Worm (Caenorhabditis elegans): ENCODE measurements around the gene C26B9.2.

C26B9.2 gene

ce11 chrX:5370605-5371004 lies 30.6 kb downstream of the C26B9.2 start:
- TF ChIP-seq nhr-129 (tag; optimal IDR thresholded peaks at IDR 0.05) (no peak), nhr-23 (tag; optimal IDR thresholded peaks at IDR 0.05) (no peak), zag-1 (tag; optimal IDR thresholded peaks at IDR 0.05) (no peak), ceh-16 (tag; optimal IDR thresholded peaks at IDR 0.05) (no peak), nhr-10 (tag; optimal IDR thresholded peaks at IDR 0.05) (no peak), elt-3 (tag; optimal IDR thresholded peaks at IDR 0.05) (no peak), sma-3 (GFP tag; optimal IDR thresholded peaks at IDR 0.05) (no peak), gmeb-1 (tag; optimal IDR thresholded peaks at IDR 0.05) (no peak), mbf-1 (tag; optimal IDR thresholded peaks at IDR 0.05) (no peak), nhr-6 (tag; optimal IDR thresholded peaks at IDR 0.05) (no peak), snpc-4 (tag; optimal IDR thresholded peaks at IDR 0.05) (no peak), ceh-82 (tag; optimal IDR thresholded peaks at IDR 0.05) (no peak), ZK546.5 (tag; optimal IDR thresholded peaks at IDR 0.05) (no peak), C34F6.9 (tag; optimal IDR thresholded peaks at IDR 0.05) (no peak), egl-27 (tag; optimal IDR thresholded peaks at IDR 0.05) (no peak), nhr-11 (tag; optimal IDR thresholded peaks at IDR 0.05) (no peak), nhr-77 (tag; optimal IDR thresholded peaks at IDR 0.05) (no peak)

ce11 chrX:5372638-5373037 lies 32.6 kb downstream of the C26B9.2 start, which contains the start of gene F35C8.8:
Gene F35C8.8 (minus strand): TSS chrX:5372639.
- TF ChIP-seq zag-1 (tag; optimal IDR thresholded peaks at IDR 0.05) (no peak), egl-27 (tag; optimal IDR thresholded peaks at IDR 0.05) (no peak), elt-1 (tag; optimal IDR thresholded peaks at IDR 0.05) (no peak), lin-11 (tag; optimal IDR thresholded peaks at IDR 0.05) (no peak), nhr-237 (tag; optimal IDR thresholded peaks at IDR 0.05) (no peak), nhr-23 (tag; optimal IDR thresholded peaks at IDR 0.05) (no peak), elt-3 (tag; optimal IDR thresholded peaks at IDR 0.05) (no peak), lsy-2 (tag; optimal IDR thresholded peaks at IDR 0.05) (no peak), C34F6.9 (tag; optimal IDR thresholded peaks at IDR 0.05) (no peak), nhr-25 (tag; optimal IDR thresholded peaks at IDR 0.05) (no peak), Y55F3AM.14 (GFP tag; optimal IDR thresholded peaks at IDR 0.05) (no peak), ztf-11 (tag; optimal IDR thresholded peaks at IDR 0.05) (no peak)

DNA sequence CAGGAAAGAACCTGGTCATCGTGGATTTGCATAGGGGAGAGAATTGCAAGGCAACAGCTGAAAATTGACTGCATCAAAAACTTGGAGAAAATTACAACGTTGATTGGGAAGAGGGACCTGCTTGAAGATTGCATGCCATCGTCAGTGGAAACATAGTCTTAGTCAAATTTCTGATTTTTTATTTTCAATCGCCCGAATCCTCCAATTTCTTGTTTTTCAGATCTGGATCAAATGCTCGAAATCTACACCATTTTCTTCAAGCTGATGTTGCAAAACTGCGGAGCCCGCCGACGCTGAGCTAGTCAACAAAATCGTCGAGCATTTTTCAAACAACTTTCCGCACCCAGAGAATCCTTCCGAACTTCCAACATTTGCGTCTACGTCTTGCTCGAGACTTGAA lies 33.6 kb downstream of the C26B9.2 start:
- TF ChIP-seq C34F6.9 (tag; optimal IDR thresholded peaks at IDR 0.05) = no peak
- no peak for TF ChIP-seq lin-13 (GFP tag; optimal IDR thresholded peaks at IDR 0.05)
- no peak for TF ChIP-seq dmd-4 (tag; optimal IDR thresholded peaks at IDR 0.05)

DNA sequence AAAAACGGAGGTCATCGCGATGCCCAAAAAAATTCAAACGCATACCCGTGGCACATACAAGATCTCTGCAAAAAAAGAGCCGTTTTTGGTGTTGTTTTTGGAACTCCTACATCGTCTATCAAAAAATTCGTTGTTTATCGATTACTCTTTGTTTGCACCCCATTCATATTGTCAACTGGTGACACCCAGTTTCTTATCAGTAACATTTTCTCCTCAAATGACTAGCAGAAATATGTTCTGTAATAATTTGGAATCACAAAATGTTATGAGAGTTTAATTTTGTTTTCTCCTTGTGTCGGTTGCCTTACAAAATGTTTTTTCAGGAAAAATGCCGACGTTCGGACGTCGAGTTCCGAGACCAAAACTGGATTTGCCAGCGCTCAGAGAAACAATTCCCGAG lies 34.8 kb downstream of the C26B9.2 start, which contains the start of gene sek-4:
TSS of gene sek-4 (plus strand) at position 318 of the 400 bp plus-strand sequence.
- TF ChIP-seq fos-1 (tag; optimal IDR thresholded peaks at IDR 0.05) = peak; percentile 49
- TF ChIP-seq C34F6.9 (tag; optimal IDR thresholded peaks at IDR 0.05) = no peak
- TF ChIP-seq blmp-1 (tag; optimal IDR thresholded peaks at IDR 0.05; ENCODE audit: insufficient read depth) = no peak
- no peak for TF ChIP-seq snpc-4 (tag; optimal IDR thresholded peaks at IDR 0.05)

ce11 chrX:5377307-5377706 lies 37.3 kb downstream of the C26B9.2 start, which contains the start of gene sek-5:
Gene sek-5 (plus strand): TSS chrX:5377607.
- TF ChIP-seq ztf-4 (tag; optimal IDR thresholded peaks at IDR 0.05) = no peak
- TF ChIP-seq peb-1 (tag; optimal IDR thresholded peaks at IDR 0.05) = no peak
- TF ChIP-seq nhr-23 (tag; optimal IDR thresholded peaks at IDR 0.05) = no peak
- TF ChIP-seq ceh-82 (tag; optimal IDR thresholded peaks at IDR 0.05) = no peak
- no peak for TF ChIP-seq ceh-16 (tag; optimal IDR thresholded peaks at IDR 0.05)
- no peak for TF ChIP-seq nhr-25 (tag; optimal IDR thresholded peaks at IDR 0.05)

DNA sequence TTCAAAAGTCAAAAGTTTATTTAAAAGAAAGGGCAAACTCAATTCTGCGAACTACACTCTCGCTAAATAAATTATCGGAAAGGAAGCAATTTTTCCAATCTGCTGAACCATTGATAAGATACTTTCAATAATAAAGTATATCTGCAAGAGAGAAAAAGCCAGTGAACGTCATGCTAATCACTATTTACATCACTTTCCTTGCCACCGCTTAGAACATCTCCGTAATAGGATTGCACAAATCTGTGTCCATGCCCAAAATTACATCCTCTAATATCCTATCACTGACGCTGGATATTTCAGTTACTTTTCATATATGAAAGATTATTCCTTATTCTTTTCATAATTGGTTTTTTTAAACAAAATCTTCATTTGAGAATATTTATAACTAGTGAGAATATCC lies 42.8 kb downstream of the C26B9.2 start:
- TF ChIP-seq unc-39 (tag; optimal IDR thresholded peaks at IDR 0.05) (no peak), nhr-23 (tag; optimal IDR thresholded peaks at IDR 0.05) (no peak), nhr-25 (tag; optimal IDR thresholded peaks at IDR 0.05) (no peak), lsy-2 (tag; optimal IDR thresholded peaks at IDR 0.05) (no peak), F13H6.1 (tag; optimal IDR thresholded peaks at IDR 0.05) (no peak), nhr-77 (tag; optimal IDR thresholded peaks at IDR 0.05) (no peak), elt-3 (tag; optimal IDR thresholded peaks at IDR 0.05) (no peak)

All from whole organism, L2 larva.